Worm (Caenorhabditis elegans) whole organism, mixed stage, embryonic: Measurements from ENCODE around the gene mgrn-1.
A peak's percentile ranks its signal among the peaks of the same experiment; 100 is the strongest.

Source experiments
- M03D4.4 ChIP-seq: sonication (generic microtip); optimal IDR thresholded peaks from 2 replicates; lab custom pipeline; 2017; ENCODE audit warnings: mild to moderate bottlenecking, missing genetic modification characterization, missing compliant biosample characterization
- bed-3 ChIP-seq: fragments of 200-800 bp; sonication (Bioruptor generic); optimal IDR thresholded peaks from 3 replicates; lab custom pipeline; 2018; ENCODE audit warnings: mild to moderate bottlenecking, missing genetic modification characterization, moderate library complexity, missing compliant biosample characterization
- blmp-1 ChIP-seq: fragments of 150-350 bp; optimal IDR thresholded peaks from 2 replicates; lab custom pipeline; 2014; ENCODE audit warnings: missing biosample characterization, missing genetic modification characterization
- ceh-39 ChIP-seq: fragments of 150-350 bp; optimal IDR thresholded peaks from 2 replicates; lab custom pipeline; 2014; ENCODE audit warnings: missing biosample characterization, missing genetic modification characterization
- ceh-43 ChIP-seq: fragments of 200-800 bp; sonication (Bioruptor generic); optimal IDR thresholded peaks from 2 replicates; lab custom pipeline; 2018; ENCODE audit warnings: mild to moderate bottlenecking, missing genetic modification characterization, moderate library complexity, missing compliant biosample characterization
- ces-1 ChIP-seq: fragments of 150-350 bp; optimal IDR thresholded peaks from 2 replicates; lab custom pipeline; 2014; ENCODE audit warnings: missing biosample characterization, missing genetic modification reagents, missing genetic modification characterization
- cnd-1 ChIP-seq: fragments of 200-800 bp; sonication (Bioruptor generic); optimal IDR thresholded peaks from 2 replicates; lab custom pipeline; 2018; ENCODE audit warnings: mild to moderate bottlenecking, missing genetic modification characterization, missing compliant biosample characterization
- drap-1 ChIP-seq: fragments of 200-800 bp; sonication (Bioruptor generic); optimal IDR thresholded peaks from 3 replicates; lab custom pipeline; 2018; ENCODE audit warnings: mild to moderate bottlenecking, missing genetic modification characterization, missing compliant biosample characterization
- elt-1 ChIP-seq: sonication (generic microtip); optimal IDR thresholded peaks from 2 replicates; lab custom pipeline; 2017; ENCODE audit warnings: missing genetic modification characterization, mild to moderate bottlenecking, missing compliant biosample characterization, antibody characterized with exemption, moderate library complexity, borderline replicate concordance; ENCODE audit not compliant: insufficient read depth
- elt-3 ChIP-seq: fragments of 150-350 bp; optimal IDR thresholded peaks from 2 replicates; lab custom pipeline; 2014; ENCODE audit warnings: missing biosample characterization, missing genetic modification characterization
- flh-1 ChIP-seq: fragments of 200-800 bp; sonication (Bioruptor generic); optimal IDR thresholded peaks from 2 replicates; lab custom pipeline; 2018; ENCODE audit warnings: mild to moderate bottlenecking, missing genetic modification characterization, moderate library complexity, missing compliant biosample characterization
- hlh-1 ChIP-seq: fragments of 150-350 bp; optimal IDR thresholded peaks from 2 replicates; lab custom pipeline; 2014; ENCODE audit warnings: missing biosample characterization, missing genetic modification reagents, missing genetic modification characterization
- lin-13 ChIP-seq: fragments of 150-350 bp; optimal IDR thresholded peaks from 2 replicates; lab custom pipeline; 2014; ENCODE audit warnings: missing biosample characterization, missing genetic modification characterization
- lsy-2 ChIP-seq: fragments of 150-350 bp; optimal IDR thresholded peaks from 2 replicates; lab custom pipeline; 2014; ENCODE audit warnings: missing biosample characterization, missing genetic modification characterization
- mep-1 ChIP-seq: fragments of 150-350 bp; optimal IDR thresholded peaks from 2 replicates; lab custom pipeline; 2017; ENCODE audit warnings: missing biosample characterization, missing genetic modification reagents, missing genetic modification characterization, inconsistent platforms
- nhr-12 ChIP-seq: fragments of 150-350 bp; optimal IDR thresholded peaks from 2 replicates; lab custom pipeline; 2014; ENCODE audit warnings: missing biosample characterization, missing genetic modification characterization
- nhr-2 ChIP-seq: fragments of 150-350 bp; optimal IDR thresholded peaks from 2 replicates; lab custom pipeline; 2014; ENCODE audit warnings: missing biosample characterization, missing genetic modification characterization
- nhr-28 ChIP-seq: fragments of 150-350 bp; optimal IDR thresholded peaks from 2 replicates; lab custom pipeline; 2014; ENCODE audit warnings: missing biosample characterization, missing genetic modification characterization
- nhr-76 ChIP-seq: sonication (generic microtip); optimal IDR thresholded peaks from 2 replicates; lab custom pipeline; 2017; ENCODE audit warnings: missing biosample characterization, missing genetic modification characterization
- pha-4 ChIP-seq: fragments of 150-350 bp; optimal IDR thresholded peaks from 2 replicates; lab custom pipeline; 2018; ENCODE audit warnings: missing biosample characterization, missing genetic modification reagents, missing genetic modification characterization
- sem-2 ChIP-seq: fragments of 200-800 bp; sonication (Bioruptor generic); optimal IDR thresholded peaks from 2 replicates; lab custom pipeline; 2018; ENCODE audit warnings: mild to moderate bottlenecking, missing genetic modification characterization, missing compliant biosample characterization
- snpc-4 ChIP-seq: fragments of 150-350 bp; optimal IDR thresholded peaks from 2 replicates; lab custom pipeline; 2014; ENCODE audit warnings: missing biosample characterization, missing genetic modification characterization
- sptf-1 ChIP-seq: sonication (generic microtip); optimal IDR thresholded peaks from 2 replicates; lab custom pipeline; 2017; ENCODE audit warnings: mild to moderate bottlenecking, missing genetic modification characterization, moderate library complexity, missing compliant biosample characterization
- tbx-8 ChIP-seq: fragments of 200-800 bp; sonication (Bioruptor generic); optimal IDR thresholded peaks from 2 replicates; lab custom pipeline; 2018; ENCODE audit warnings: mild to moderate bottlenecking, missing genetic modification characterization, moderate library complexity, missing compliant biosample characterization
- unc-120 ChIP-seq: sonication (generic microtip); optimal IDR thresholded peaks from 2 replicates; lab custom pipeline; 2017; ENCODE audit warnings: missing genetic modification characterization, missing compliant biosample characterization; ENCODE audit not compliant: poor library complexity, severe bottlenecking
- unc-39 ChIP-seq: fragments of 150-350 bp; optimal IDR thresholded peaks from 2 replicates; lab custom pipeline; 2014; ENCODE audit warnings: missing biosample characterization, missing genetic modification characterization
- unc-62 ChIP-seq: fragments of 150-350 bp; optimal IDR thresholded peaks from 2 replicates; lab custom pipeline; 2014; ENCODE audit warnings: missing biosample characterization, missing genetic modification reagents, missing genetic modification characterization
- zip-8 ChIP-seq: fragments of 150-350 bp; optimal IDR thresholded peaks from 2 replicates; lab custom pipeline; 2014; ENCODE audit warnings: missing biosample characterization, missing genetic modification characterization

Gene mgrn-1

ce11 chrX:14287888-14288287 lies 23.6 kb downstream of the mgrn-1 start:
- peak; percentile 98 for TF ChIP-seq hlh-1 (tag; lab: Kevin White, UChicago)
- peak; percentile 85 for TF ChIP-seq unc-120 (tag; lab: Kevin White, UChicago)
- no peak for TF ChIP-seq sem-2
- TF ChIP-seq drap-1: peak; percentile 9
- no peak for TF ChIP-seq ceh-39 (tag; lab: Kevin White, UChicago)
- no peak for TF ChIP-seq snpc-4 (tag; lab: Kevin White, UChicago)
- no peak for TF ChIP-seq elt-1
- no peak for TF ChIP-seq sptf-1 (tag; lab: Kevin White, UChicago)
- TF ChIP-seq unc-62 (GFP tag; lab: Kevin White, UChicago): peak; percentile 82
- TF ChIP-seq, all 35 proteins: peak for 4

ce11 chrX:14281526-14281925 lies 30.0 kb downstream of the mgrn-1 start, which contains the start of gene E02H4.2:
TSS of gene E02H4.2 (minus strand) at chrX:14281626.
- no peak for TF ChIP-seq blmp-1

- TF ChIP-seq zip-8 (tag; lab: Kevin White, UChicago): no peak
- TF ChIP-seq bed-3 (GFP tag; lab: Kevin White, UChicago): no peak
Measured at ce11 chrX:14267781-14268180, 43.7 kb downstream of the mgrn-1 start, which contains the start of gene del-1. TSS of gene del-1 (plus strand) at chrX:14268081.

- no peak for TF ChIP-seq lin-13
- TF ChIP-seq drap-1: no peak
- no peak for TF ChIP-seq elt-3
- TF ChIP-seq pha-4 (tag; lab: Kevin White, UChicago): no peak
- TF ChIP-seq mep-1: no peak
- TF ChIP-seq ces-1 (GFP tag; lab: Kevin White, UChicago): no peak
- no peak for TF ChIP-seq flh-1 (GFP tag; lab: Kevin White, UChicago)
- no peak for TF ChIP-seq sptf-1 (tag; lab: Kevin White, UChicago)
- TF ChIP-seq nhr-76 (tag; lab: Kevin White, UChicago): no peak
- no peak for TF ChIP-seq cnd-1 (tag; lab: Kevin White, UChicago)
- TF ChIP-seq hlh-1 (tag; lab: Kevin White, UChicago): no peak
- no peak for TF ChIP-seq zip-8 (tag; lab: Kevin White, UChicago)
- no peak for TF ChIP-seq ceh-43 (GFP tag; lab: Kevin White, UChicago)
- TF ChIP-seq unc-120 (tag; lab: Kevin White, UChicago): no peak
- TF ChIP-seq blmp-1: no peak
- TF ChIP-seq snpc-4 (tag; lab: Kevin White, UChicago): no peak
- TF ChIP-seq nhr-12 (tag; lab: Kevin White, UChicago): no peak
- no peak for TF ChIP-seq nhr-2 (tag; lab: Kevin White, UChicago)
- TF ChIP-seq tbx-8: no peak
Measured at ce11 chrX:14267170-14267569, 44.3 kb downstream of the mgrn-1 start.

ce11 chrX:14263473-14263872 lies 48.0 kb downstream of the mgrn-1 start, which contains the start of gene E02H4.8:
TSS of gene E02H4.8 (minus strand) at chrX:14263573.
- TF ChIP-seq lsy-2 (tag; lab: Kevin White, UChicago) (no peak), nhr-28 (no peak), zip-8 (tag; lab: Kevin White, UChicago) (no peak), M03D4.4 (tag; lab: Kevin White, UChicago) (no peak), hlh-1 (tag; lab: Kevin White, UChicago) (no peak), ceh-43 (GFP tag; lab: Kevin White, UChicago) (no peak), nhr-76 (tag; lab: Kevin White, UChicago) (no peak), elt-3 (no peak), nhr-12 (tag; lab: Kevin White, UChicago) (no peak), blmp-1 (no peak), mep-1 (no peak), sem-2 (no peak), bed-3 (GFP tag; lab: Kevin White, UChicago) (no peak), ces-1 (GFP tag; lab: Kevin White, UChicago) (no peak), unc-39 (tag; lab: Kevin White, UChicago) (no peak)
